Worm (Caenorhabditis elegans) whole organism, L4 larva: ENCODE data around the gene F28G4.2.

Source experiments
- R02D3.7 ChIP-seq: fragments of 150-350 bp; sonication (generic microtip); optimal IDR thresholded peaks from 3 replicates; lab custom pipeline; 2014; ENCODE audit warnings: missing biosample characterization, missing genetic modification characterization
- ama-1 ChIP-seq: fragments of 150-350 bp; optimal IDR thresholded peaks from 2 replicates; lab custom pipeline; 2014; ENCODE audit warnings: inconsistent platforms, mixed read lengths
- arid-1 ChIP-seq: fragments of 200-800 bp; sonication (Bioruptor generic); conservative IDR thresholded peaks from 2 replicates; pipeline ENCODE4 v1.3.6; 2022; ENCODE audit warnings: missing genetic modification reagents, missing genetic modification characterization, missing compliant biosample characterization
- ceh-32 ChIP-seq: sonication (generic microtip); optimal IDR thresholded peaks from 2 replicates; lab custom pipeline; 2016; ENCODE audit warnings: mild to moderate bottlenecking, missing genetic modification characterization, missing compliant biosample characterization; ENCODE audit not compliant: poor library complexity
- ceh-62 ChIP-seq: sonication (generic microtip); optimal IDR thresholded peaks from 2 replicates; lab custom pipeline; 2017; ENCODE audit warnings: missing biosample characterization, missing genetic modification characterization
- daf-16 ChIP-seq, 3 experiments: sonication (generic microtip); optimal IDR thresholded peaks; 2 replicates each; lab custom pipeline; 2016 to 2017; ENCODE audit warnings: missing genetic modification characterization in 3 of 3, missing genetic modification reagents in 3 of 3, mild to moderate bottlenecking in 2 of 3, missing compliant biosample characterization in 2 of 3, missing biosample characterization in 1 of 3, moderate library complexity in 1 of 3
- fkh-10 ChIP-seq: fragments of 150-350 bp; optimal IDR thresholded peaks from 2 replicates; lab custom pipeline; 2014; ENCODE audit warnings: missing biosample characterization, missing genetic modification reagents, missing genetic modification characterization
- lin-15B ChIP-seq: fragments of 150-350 bp; sonication (generic microtip); optimal IDR thresholded peaks from 3 replicates; lab custom pipeline; 2014; ENCODE audit warnings: missing biosample characterization, missing genetic modification characterization
- mep-1 ChIP-seq: fragments of 150-350 bp; sonication (generic microtip); optimal IDR thresholded peaks from 3 replicates; lab custom pipeline; 2014; ENCODE audit warnings: missing biosample characterization, missing genetic modification characterization
- nhr-77 ChIP-seq: fragments of 150-350 bp; optimal IDR thresholded peaks from 2 replicates; lab custom pipeline; 2014; ENCODE audit warnings: missing biosample characterization, missing genetic modification characterization
- pha-4 ChIP-seq, 2 experiments: fragments of 150-350 bp in 1 of 2; fragments of 200-800 bp in 1 of 2; sonication (Bioruptor generic) in 1 of 2; IDR thresholded peaks in 1 of 2; optimal IDR thresholded peaks in 1 of 2; 2 replicates each; pipeline versions ENCODE4 v1.3.6 to Lab custom; 2014 to 2022; ENCODE audit warnings: missing genetic modification characterization in 2 of 2, missing genetic modification reagents in 2 of 2, missing biosample characterization in 1 of 2, missing compliant biosample characterization in 1 of 2
- unc-130 ChIP-seq: sonication (generic microtip); optimal IDR thresholded peaks from 2 replicates; lab custom pipeline; 2016; ENCODE audit warnings: missing genetic modification reagents, missing genetic modification characterization, missing compliant biosample characterization
- unc-39 ChIP-seq: sonication (generic microtip); optimal IDR thresholded peaks from 2 replicates; lab custom pipeline; 2017; ENCODE audit warnings: missing biosample characterization, missing genetic modification characterization
- ztf-11 ChIP-seq: fragments of 150-350 bp; optimal IDR thresholded peaks from 2 replicates; lab custom pipeline; 2014; ENCODE audit warnings: missing biosample characterization, missing genetic modification characterization

- TF ChIP-seq ama-1 (lab: Kevin White, UChicago) (no peak), ceh-62 (tag; lab: Kevin White, UChicago) (no peak), fkh-10 (GFP tag; lab: Kevin White, UChicago) (no peak), daf-16 (GFP tag; optimal IDR thresholded peaks at IDR 0.05; lab: Kevin White, UChicago) (no peak), daf-16 (tag; optimal IDR thresholded peaks at IDR 0.05; lab: Kevin White, UChicago) (no peak), mep-1 (tag; lab: Kevin White, UChicago) (no peak), unc-130 (GFP tag; lab: Kevin White, UChicago) (no peak), arid-1 (GFP tag; lab: Robert Waterston, UW) (no peak), nhr-77 (tag; lab: Kevin White, UChicago) (no peak), pha-4 (GFP tag; IDR thresholded peaks at IDR 0.05; lab: Robert Waterston, UW) (no peak), pha-4 (tag; optimal IDR thresholded peaks at IDR 0.05; lab: Kevin White, UChicago) (no peak), ceh-32 (tag; lab: Kevin White, UChicago) (no peak), lin-15B (tag; lab: Kevin White, UChicago) (no peak), R02D3.7 (no peak), ztf-11 (tag; lab: Kevin White, UChicago) (no peak), unc-39 (no peak)
Observed at ce11 chrV:16232180-16232579, 49.9 kb downstream of the F28G4.2 start, which contains the start of gene gst-22.
